Worm (Caenorhabditis elegans) whole organism, early embryonic: ENCODE data around the gene Y53F4B.24.

Experiments
- B0310.2 ChIP-seq: sonication (generic microtip); optimal IDR thresholded peaks from 2 replicates; lab custom pipeline; 2016; ENCODE audit warnings: mild to moderate bottlenecking, missing genetic modification characterization, missing compliant biosample characterization
- F13C5.2 ChIP-seq: sonication (generic microtip); optimal IDR thresholded peaks from 2 replicates; lab custom pipeline; 2017; ENCODE audit warnings: mild to moderate bottlenecking, missing genetic modification characterization, inconsistent platforms, missing compliant biosample characterization
- aly-1 ChIP-seq: sonication (generic microtip); optimal IDR thresholded peaks from 2 replicates; lab custom pipeline; 2016; ENCODE audit warnings: missing genetic modification characterization, missing compliant biosample characterization
- ama-1 ChIP-seq: fragments of 150-350 bp; optimal IDR thresholded peaks from 2 replicates; lab custom pipeline; 2014
- ceh-13 ChIP-seq: fragments of 200-800 bp; sonication (Bioruptor generic); optimal IDR thresholded peaks from 2 replicates; lab custom pipeline; 2018; ENCODE audit warnings: mild to moderate bottlenecking, missing genetic modification characterization, missing compliant biosample characterization
- ceh-36 ChIP-seq: sonication (generic microtip); optimal IDR thresholded peaks from 2 replicates; lab custom pipeline; 2016; ENCODE audit warnings: missing genetic modification characterization, inconsistent platforms, missing compliant biosample characterization
- ets-7 ChIP-seq: sonication (generic microtip); optimal IDR thresholded peaks from 2 replicates; lab custom pipeline; 2016; ENCODE audit warnings: missing genotype, missing genetic modification characterization, missing compliant biosample characterization
- flt-1 ChIP-seq: fragments of 200-800 bp; sonication (Bioruptor generic); IDR thresholded peaks from 2 replicates; pipeline ENCODE4 v1.3.6; 2022; ENCODE audit warnings: missing genetic modification characterization, missing compliant biosample characterization
- hmbx-1 ChIP-seq: sonication (generic microtip); optimal IDR thresholded peaks from 2 replicates; lab custom pipeline; 2016; ENCODE audit warnings: mild to moderate bottlenecking, missing genetic modification characterization, missing compliant biosample characterization
- hmg-4 ChIP-seq: fragments of 200-800 bp; sonication (Bioruptor generic); optimal IDR thresholded peaks from 2 replicates; lab custom pipeline; 2018; ENCODE audit warnings: mild to moderate bottlenecking, missing genetic modification characterization, missing compliant biosample characterization
- hnd-1 ChIP-seq: sonication (generic microtip); optimal IDR thresholded peaks from 2 replicates; lab custom pipeline; 2016; ENCODE audit warnings: missing genetic modification characterization, missing compliant biosample characterization
- pes-1 ChIP-seq: fragments of 200-800 bp; sonication (Bioruptor generic); IDR thresholded peaks from 2 replicates; pipeline ENCODE4 v1.3.6; 2022; ENCODE audit warnings: missing genetic modification reagents, missing genetic modification characterization, missing compliant biosample characterization
- scrt-1 ChIP-seq: fragments of 200-800 bp; sonication (Bioruptor generic); IDR thresholded peaks from 2 replicates; pipeline ENCODE4 v1.3.6; 2022; ENCODE audit warnings: missing genetic modification characterization, missing compliant biosample characterization
- sea-1 ChIP-seq: fragments of 200-800 bp; sonication (Bioruptor generic); conservative IDR thresholded peaks from 2 replicates; pipeline ENCODE4 v1.3.6; 2022; ENCODE audit warnings: missing genetic modification characterization, missing compliant biosample characterization
- tbx-11 ChIP-seq: fragments of 200-800 bp; sonication (Bioruptor generic); IDR thresholded peaks from 2 replicates; pipeline ENCODE4 v1.3.6; 2022; ENCODE audit warnings: missing genetic modification characterization, missing compliant biosample characterization
- tbx-37 ChIP-seq: fragments of 200-800 bp; sonication (Bioruptor generic); conservative IDR thresholded peaks from 2 replicates; pipeline ENCODE4 v1.3.6; 2022; ENCODE audit warnings: missing genetic modification reagents, missing genetic modification characterization, missing compliant biosample characterization
- tra-4 ChIP-seq: sonication (generic microtip); optimal IDR thresholded peaks from 2 replicates; lab custom pipeline; 2017; ENCODE audit warnings: missing genetic modification characterization, missing compliant biosample characterization

Gene Y53F4B.24

ce11 chrII:15107184-15107583, 27.0 kb downstream of the Y53F4B.24 start:
- TF ChIP-seq tbx-37 (GFP tag; lab: Robert Waterston, UW) = no peak
- TF ChIP-seq tra-4 (tag; lab: Kevin White, UChicago) = no peak
- TF ChIP-seq ama-1 (lab: Kevin White, UChicago) = no peak
- no peak for TF ChIP-seq F13C5.2
- TF ChIP-seq hmg-4 (GFP tag; lab: Kevin White, UChicago) = no peak
- TF ChIP-seq flt-1 = no peak
- TF ChIP-seq B0310.2 = no peak
- no peak for TF ChIP-seq scrt-1
- no peak for TF ChIP-seq ceh-13
- no peak for TF ChIP-seq hnd-1 (tag; lab: Kevin White, UChicago)
- TF ChIP-seq pes-1 (GFP tag; lab: Robert Waterston, UW) = no peak
- TF ChIP-seq ceh-36 (tag; lab: Kevin White, UChicago) = no peak
- TF ChIP-seq hmbx-1 (tag; lab: Kevin White, UChicago) = no peak

ce11 chrII:15096328-15096727, 37.9 kb downstream of the Y53F4B.24 start:
- TF ChIP-seq scrt-1 = 0 out of 2 replicates have a peak, but pooled peaks have one; percentile 51
- peak; percentile 12; the same call in 1 of the 2 replicates for TF ChIP-seq pes-1 (GFP tag; lab: Robert Waterston, UW)

DNA sequence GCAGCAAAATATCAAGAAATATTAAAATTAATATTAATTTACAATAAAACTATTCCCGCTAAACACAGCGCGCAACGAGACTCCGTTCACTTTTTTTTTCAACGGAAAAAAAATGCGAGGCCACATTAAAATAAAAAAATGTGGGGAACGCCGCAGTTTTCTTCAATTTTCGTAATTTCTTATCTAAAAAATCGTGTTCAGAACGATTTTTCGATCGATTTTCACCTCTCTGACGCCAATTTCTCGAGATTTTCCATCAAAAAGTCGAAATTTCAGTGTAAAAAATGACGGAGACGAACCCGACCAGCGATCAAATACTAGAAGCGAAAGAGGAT, 44.4 kb downstream of the Y53F4B.24 start, which contains the start of gene Y53F4B.21:
Y53F4B.21 (plus strand) TSS at position 285 of the 335 bp plus-strand sequence.
- TF ChIP-seq aly-1 (tag; lab: Kevin White, UChicago) (no peak), pes-1 (GFP tag; lab: Robert Waterston, UW) (no peak), scrt-1 (no peak), B0310.2 (no peak), tbx-11 (no peak), tra-4 (tag; lab: Kevin White, UChicago) (no peak), hmbx-1 (tag; lab: Kevin White, UChicago) (no peak), tbx-37 (GFP tag; lab: Robert Waterston, UW) (no peak), ets-7 (no peak), hmg-4 (GFP tag; lab: Kevin White, UChicago) (no peak), F13C5.2 (no peak), ama-1 (lab: Kevin White, UChicago) (no peak), hnd-1 (tag; lab: Kevin White, UChicago) (no peak), ceh-36 (tag; lab: Kevin White, UChicago) (no peak), ceh-13 (no peak), flt-1 (no peak), sea-1 (GFP tag; lab: Robert Waterston, UW) (no peak)

DNA sequence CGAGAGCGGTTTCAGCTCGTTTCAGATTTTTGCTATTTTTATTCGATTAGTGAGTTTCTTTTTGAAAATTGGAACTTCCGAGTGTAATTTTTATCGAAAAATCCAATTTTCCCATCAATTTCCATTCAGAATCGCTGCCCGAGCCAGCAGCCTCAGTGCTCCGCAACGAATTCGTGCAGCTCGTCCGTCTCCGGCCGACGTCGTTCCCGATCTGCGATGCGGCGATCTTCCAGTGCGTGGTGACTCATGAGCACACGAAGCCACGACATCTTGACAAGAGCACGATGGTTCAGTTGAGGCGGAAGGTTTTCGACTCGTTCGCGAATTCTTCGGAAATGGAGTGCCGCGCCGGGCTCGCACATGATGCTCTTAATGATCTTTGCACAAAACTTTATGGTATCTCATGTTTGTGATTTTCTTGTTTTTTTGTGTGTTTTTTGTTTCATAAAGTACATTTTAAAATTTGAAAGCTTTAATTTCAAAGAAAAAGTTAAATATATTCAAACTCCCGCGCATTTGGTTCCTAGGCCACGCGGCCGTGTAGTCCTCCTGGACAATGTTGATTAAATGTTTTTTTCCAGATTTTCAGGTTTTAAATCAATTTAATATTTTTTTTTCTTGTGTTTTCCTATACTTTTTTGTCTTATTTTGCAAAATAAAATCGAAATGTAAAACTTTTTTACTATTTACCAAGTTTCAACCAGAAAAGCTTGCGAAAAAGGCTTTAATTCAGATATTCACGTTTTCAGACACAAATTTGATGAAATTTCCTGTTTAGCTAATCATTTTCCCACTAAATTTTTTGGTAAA, 44.9 kb downstream of the Y53F4B.24 start:
- no peak for TF ChIP-seq ceh-36 (tag; lab: Kevin White, UChicago)
- TF ChIP-seq hmbx-1 (tag; lab: Kevin White, UChicago) = no peak
- peak; percentile 38; the same call in 1 of the 2 replicates for TF ChIP-seq tbx-37 (GFP tag; lab: Robert Waterston, UW)
- no peak for TF ChIP-seq ets-7
- TF ChIP-seq pes-1 (GFP tag; lab: Robert Waterston, UW) = peak; percentile 57; the same call in 1 of the 2 replicates
- no peak for TF ChIP-seq aly-1 (tag; lab: Kevin White, UChicago)
- no peak for TF ChIP-seq hnd-1 (tag; lab: Kevin White, UChicago)
- no peak for TF ChIP-seq B0310.2
- TF ChIP-seq tbx-11 = no peak
- TF ChIP-seq scrt-1 = no peak
- no peak for TF ChIP-seq tra-4 (tag; lab: Kevin White, UChicago)

ce11 chrII:15084170-15084569, 50.1 kb downstream of the Y53F4B.24 start, which contains the start of gene Y53F4B.20:
Gene Y53F4B.20, plus strand, starts transcription at chrII:15084470.
- TF ChIP-seq ets-7 (no peak), hnd-1 (tag; lab: Kevin White, UChicago) (no peak), tbx-11 (no peak), tbx-37 (GFP tag; lab: Robert Waterston, UW) (no peak), scrt-1 (no peak), hmg-4 (GFP tag; lab: Kevin White, UChicago) (no peak), ceh-13 (no peak), ama-1 (lab: Kevin White, UChicago) (no peak), pes-1 (GFP tag; lab: Robert Waterston, UW) (no peak), B0310.2 (no peak), aly-1 (tag; lab: Kevin White, UChicago) (no peak), hmbx-1 (tag; lab: Kevin White, UChicago) (no peak)
